Worm (Caenorhabditis elegans) whole organism, L4/young adult: Measurements from ENCODE around the gene fbxa-133.

ENCODE experiments used
- W03F9.2 ChIP-seq: fragments of 150-350 bp; optimal IDR thresholded peaks from 2 replicates; lab custom pipeline; 2014; ENCODE audit warnings: missing biosample characterization, missing genetic modification characterization
- dao-5 ChIP-seq: sonication (generic microtip); optimal IDR thresholded peaks from 2 replicates; lab custom pipeline; 2016; ENCODE audit warnings: missing genotype, missing genetic modification characterization, moderate library complexity, missing compliant biosample characterization

DNA sequence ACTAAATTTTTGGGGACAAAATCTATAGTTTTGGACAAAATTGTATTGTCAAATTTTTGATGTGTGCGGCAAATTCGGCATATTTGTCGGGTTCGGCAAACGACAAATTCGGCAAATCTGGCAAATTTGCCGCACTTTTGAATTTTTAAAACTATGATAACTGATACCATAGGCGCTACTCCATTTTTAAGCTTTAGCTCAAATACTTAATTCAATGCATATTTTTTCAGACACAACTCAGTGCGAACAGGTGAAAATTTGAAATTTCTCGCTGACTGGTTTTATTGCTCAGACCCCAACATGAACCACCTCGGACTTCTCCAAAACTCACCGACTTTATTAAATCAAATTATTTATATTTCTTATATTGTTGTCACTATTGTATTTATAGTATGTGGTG lies 44.3 kb upstream of the fbxa-133 start, which contains the start of gene srz-25:
- TF ChIP-seq dao-5 (tag; lab: Kevin White, UChicago) (no peak), W03F9.2 (tag; lab: Kevin White, UChicago) (no peak)
